Fruit fly (Drosophila melanogaster): ENCODE data around the gene CG15373.

Gene CG15373

DNA sequence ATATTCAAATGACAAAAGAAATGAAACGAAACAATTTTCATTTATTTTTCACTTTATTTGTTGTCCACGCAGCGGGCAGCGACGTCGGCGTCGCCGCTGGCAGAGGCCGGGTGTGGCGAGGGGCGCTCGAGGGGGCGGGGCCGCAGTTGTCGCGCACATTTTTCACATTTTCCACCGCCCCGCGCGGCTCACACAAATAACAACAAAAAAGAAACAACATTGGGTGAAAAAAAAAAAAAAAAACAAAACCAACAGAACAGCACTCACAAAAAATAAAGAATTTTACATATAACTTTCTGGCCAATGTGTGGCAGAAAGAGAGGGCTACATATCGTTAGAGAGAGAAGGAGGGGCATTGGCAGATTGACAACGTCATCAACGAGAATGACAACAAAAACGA, 29.2 kb upstream of the CG15373 start:
- TF ChIP-seq Sp1 (GFP tag; optimal IDR thresholded peaks at IDR 0.05) (no peak), GATAd (GFP tag; optimal IDR thresholded peaks at IDR 0.05) (no peak), Hr78 (GFP tag; optimal IDR thresholded peaks at IDR 0.05) (no peak), N (GFP tag; optimal IDR thresholded peaks at IDR 0.05) (no peak), dl (GFP tag; optimal IDR thresholded peaks at IDR 0.05; ENCODE audit: insufficient read depth in 1 of 2, partially characterized antibody in 2 of 2) (no peak), dsf (GFP tag; optimal IDR thresholded peaks at IDR 0.05; ENCODE audit: borderline replicate concordance) (no peak), HLH106 (tag; optimal IDR thresholded peaks at IDR 0.05) (no peak), fru (GFP tag; optimal IDR thresholded peaks at IDR 0.05) (no peak), CG9705 (GFP tag; optimal IDR thresholded peaks at IDR 0.05) (no peak), OdsH (GFP tag; optimal IDR thresholded peaks at IDR 0.05) (no peak), Dif (GFP tag; optimal IDR thresholded peaks at IDR 0.05; ENCODE audit: partially characterized antibody) (no peak), woc (GFP tag; optimal IDR thresholded peaks at IDR 0.05) (no peak), sage (GFP tag; optimal IDR thresholded peaks at IDR 0.05) (no peak)

dm6 chrX:18018437-18019100, 25.2 kb upstream of the CG15373 start:
- TF ChIP-seq woc (GFP tag; optimal IDR thresholded peaks at IDR 0.05) (no peak), h (GFP tag; optimal IDR thresholded peaks at IDR 0.05) (no peak), dmrt93B (GFP tag; optimal IDR thresholded peaks at IDR 0.05) (no peak), Abd-B (GFP tag; optimal IDR thresholded peaks at IDR 0.05) (no peak), Jra (GFP tag; optimal IDR thresholded peaks at IDR 0.05) (no peak), CG32264 (GFP tag; optimal IDR thresholded peaks at IDR 0.05) (no peak), psq (GFP tag; optimal IDR thresholded peaks at IDR 0.05) (no peak), ey (GFP tag; optimal IDR thresholded peaks at IDR 0.05) (no peak), sv (GFP tag; optimal IDR thresholded peaks at IDR 0.05) (no peak), sage (GFP tag; optimal IDR thresholded peaks at IDR 0.05) (no peak), brk (GFP tag; optimal IDR thresholded peaks at IDR 0.05) (no peak), CrebA (GFP tag; optimal IDR thresholded peaks at IDR 0.05; ENCODE audit: borderline replicate concordance) (no peak), jim (GFP tag; optimal IDR thresholded peaks at IDR 0.05) (no peak), Dfd (GFP tag; optimal IDR thresholded peaks at IDR 0.05) (no peak), Mio (GFP tag; optimal IDR thresholded peaks at IDR 0.05) (no peak)

DNA sequence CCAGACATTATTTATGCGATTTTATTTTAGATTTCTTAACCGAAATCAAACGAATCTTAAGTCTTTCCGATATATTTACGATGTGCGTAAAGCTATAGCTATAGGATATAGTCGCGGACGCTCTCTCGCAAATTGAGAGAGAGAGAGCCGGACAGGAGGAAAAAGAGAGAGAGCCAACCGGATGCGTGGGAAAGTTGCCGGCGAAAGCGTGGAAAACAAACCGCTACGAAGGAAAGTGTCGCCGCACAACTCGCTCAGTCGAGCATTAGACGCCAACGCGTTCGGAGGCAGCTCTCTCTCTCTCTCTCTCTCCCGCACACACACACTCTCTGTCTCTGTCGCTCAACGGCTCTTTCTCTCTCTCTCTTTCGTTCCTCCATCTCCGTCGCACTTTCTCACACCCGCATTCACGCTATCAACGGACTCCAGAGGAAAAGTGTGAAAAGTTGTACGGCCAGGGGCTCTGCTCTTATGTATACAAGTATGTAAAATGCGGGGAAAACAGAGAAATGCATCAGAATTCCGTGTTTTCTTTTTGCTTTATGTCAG, 20.1 kb upstream of the CG15373 start, which contains the start of gene CG6867:
Gene CG6867, plus strand, starts transcription at position 256 of the 549 bp plus-strand sequence.
- TF ChIP-seq tai (GFP tag; optimal IDR thresholded peaks at IDR 0.05) (no peak), sv (GFP tag; optimal IDR thresholded peaks at IDR 0.05) (no peak), woc (GFP tag; optimal IDR thresholded peaks at IDR 0.05) (no peak), rgr (GFP tag; optimal IDR thresholded peaks at IDR 0.05) (no peak)

dm6 chrX:18052135-18052534, 8.3 kb downstream of the CG15373 start:
- TF ChIP-seq Hnf4 (GFP tag; optimal IDR thresholded peaks at IDR 0.05), result no peak
- TF ChIP-seq Myc (optimal IDR thresholded peaks at IDR 0.05), result no peak
- TF ChIP-seq woc (GFP tag; optimal IDR thresholded peaks at IDR 0.05), result no peak
- TF ChIP-seq Rel (GFP tag; optimal IDR thresholded peaks at IDR 0.05), result no peak
- no peak for TF ChIP-seq Rel (tag; optimal IDR thresholded peaks at IDR 0.05)
- no peak for TF ChIP-seq psq (GFP tag; optimal IDR thresholded peaks at IDR 0.05)
- TF ChIP-seq CrebA (GFP tag; optimal IDR thresholded peaks at IDR 0.05; ENCODE audit: borderline replicate concordance), result no peak
- TF ChIP-seq rgr (GFP tag; optimal IDR thresholded peaks at IDR 0.05), result no peak
- TF ChIP-seq sage (GFP tag; optimal IDR thresholded peaks at IDR 0.05), result no peak
- no peak for TF ChIP-seq Abd-B (GFP tag; optimal IDR thresholded peaks at IDR 0.05)
- no peak for TF ChIP-seq dl (GFP tag; optimal IDR thresholded peaks at IDR 0.05; ENCODE audit: insufficient read depth in 1 of 2, partially characterized antibody in 2 of 2)
- TF ChIP-seq CG32264 (GFP tag; optimal IDR thresholded peaks at IDR 0.05), result no peak
- no peak for TF ChIP-seq br (GFP tag; optimal IDR thresholded peaks at IDR 0.05)
- TF ChIP-seq Hr78 (GFP tag; optimal IDR thresholded peaks at IDR 0.05), result no peak
- TF ChIP-seq fru (GFP tag; optimal IDR thresholded peaks at IDR 0.05), result no peak
- TF ChIP-seq usp (GFP tag; optimal IDR thresholded peaks at IDR 0.05), result no peak
- no peak for TF ChIP-seq tai (GFP tag; optimal IDR thresholded peaks at IDR 0.05)
- no peak for TF ChIP-seq Dfd (GFP tag; optimal IDR thresholded peaks at IDR 0.05)
- TF ChIP-seq GATAd (GFP tag; optimal IDR thresholded peaks at IDR 0.05), result no peak

All from whole organism, wandering third instar larva.